Worm (Caenorhabditis elegans): ENCODE results near the gene F09G2.1.

Gene F09G2.1

DNA sequence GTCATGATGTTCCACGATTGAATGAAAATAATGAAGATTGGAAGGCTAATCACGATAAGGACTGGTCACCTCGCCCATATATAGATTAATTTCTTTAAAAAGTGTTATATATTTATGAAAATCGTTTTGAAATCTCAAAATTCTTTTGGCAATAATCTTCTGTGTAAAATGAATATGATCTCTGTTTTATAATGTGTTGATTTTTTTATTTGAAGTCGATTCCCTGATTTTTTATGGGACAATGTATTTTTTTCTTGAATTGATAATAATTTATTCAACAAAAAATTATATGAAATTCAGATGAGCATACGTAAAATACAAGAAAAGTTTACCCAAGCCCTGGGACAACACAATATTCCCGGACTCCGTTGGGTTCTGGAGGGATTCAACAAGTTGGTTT is 39.4 kb downstream of the F09G2.1 start, which contains the start of gene C05C8.1:
Gene C05C8.1, plus strand, starts transcription at position 301 of the 400 bp plus-strand sequence.
- TF ChIP-seq ceh-40 (GFP tag; IDR thresholded peaks at IDR 0.05) (no peak), F22D6.2 (tag; optimal IDR thresholded peaks at IDR 0.05) (no peak), F57A8.1 (GFP tag; optimal IDR thresholded peaks at IDR 0.05) (no peak), hlh-12 (tag; optimal IDR thresholded peaks at IDR 0.05) (no peak), tbx-9 (tag; optimal IDR thresholded peaks at IDR 0.05; ENCODE audit: borderline replicate concordance) (no peak), Y79H2A.3 (GFP tag; conservative IDR thresholded peaks at IDR 0.05) (no peak)

ce11 chrV:7246951-7247350 is 46.9 kb downstream of the F09G2.1 start, which contains the start of gene C05C8.7:
C05C8.7 (minus strand) TSS chrV:7247050.
- no peak for TF ChIP-seq F55B11.4 (tag; optimal IDR thresholded peaks at IDR 0.05; ENCODE audit: borderline replicate concordance, insufficient read depth)

DNA sequence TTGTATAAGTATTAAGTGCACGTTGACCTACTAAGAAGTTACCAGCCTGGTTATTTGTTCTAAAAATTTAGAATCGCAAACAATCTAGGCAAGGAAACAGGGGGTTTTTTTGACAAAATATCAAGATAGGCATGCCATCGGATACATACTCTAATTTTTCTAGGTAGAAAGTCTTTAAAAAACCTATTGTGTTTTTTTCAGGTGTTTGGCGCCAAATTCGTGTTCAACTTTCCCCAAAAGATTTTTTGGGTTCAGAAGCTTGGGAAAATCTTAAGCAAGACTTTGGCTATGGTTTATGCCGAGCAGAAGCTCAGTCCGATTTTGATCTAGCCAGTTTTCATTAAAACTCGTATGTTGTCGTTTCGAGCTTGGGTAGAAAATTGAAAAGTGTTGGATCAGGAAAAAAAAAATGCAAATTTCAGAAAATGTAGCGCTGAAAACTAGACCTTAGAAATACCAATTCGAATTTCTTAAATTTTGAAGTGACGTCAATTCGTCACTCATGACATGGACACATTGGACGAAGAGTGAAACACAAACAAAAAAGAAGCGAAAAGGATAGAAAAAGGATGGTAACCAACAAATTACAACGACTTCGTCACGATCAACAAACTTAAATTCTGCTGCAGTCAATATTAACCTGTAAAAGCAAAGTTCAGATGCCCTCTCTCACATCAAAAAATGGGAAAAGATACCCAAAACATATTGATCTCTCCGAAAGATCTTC is 48.4 kb downstream of the F09G2.1 start:
- TF ChIP-seq dpff-1 (tag; optimal IDR thresholded peaks at IDR 0.05) (no peak), ztf-6 (GFP tag; IDR thresholded peaks at IDR 0.05) (no peak), ztf-25 (GFP tag; IDR thresholded peaks at IDR 0.05) (no peak), ztf-22 (GFP tag; optimal IDR thresholded peaks at IDR 0.05) (no peak), madf-3 (GFP tag; IDR thresholded peaks at IDR 0.05) (no peak), nhr-179 (tag; optimal IDR thresholded peaks at IDR 0.05) (no peak)

ce11 chrV:7255095-7255494 is 55.1 kb downstream of the F09G2.1 start, which contains the start of gene C05C8.8:
C05C8.8 (minus strand) TSS chrV:7255195.
- TF ChIP-seq efl-1 (GFP tag; optimal IDR thresholded peaks at IDR 0.05) (no peak), F55B11.4 (tag; optimal IDR thresholded peaks at IDR 0.05; ENCODE audit: borderline replicate concordance, insufficient read depth) (no peak), Y79H2A.3 (GFP tag; conservative IDR thresholded peaks at IDR 0.05) (no peak), repo-1 (tag; optimal IDR thresholded peaks at IDR 0.05) (no peak), let-526 (GFP tag; IDR thresholded peaks at IDR 0.05) (no peak), madf-6 (GFP tag; IDR thresholded peaks at IDR 0.05) (no peak), ekl-4 (GFP tag; IDR thresholded peaks at IDR 0.05) (no peak), rcor-1 (GFP tag; IDR thresholded peaks at IDR 0.05) (no peak), ceh-100 (GFP tag; IDR thresholded peaks at IDR 0.05) (no peak), snpc-1.1 (tag; optimal IDR thresholded peaks at IDR 0.05; ENCODE audit: insufficient read depth) (no peak)
